Fruit fly (Drosophila melanogaster) whole organism, embryonic: ENCODE data around the gene CG12182.

Source experiments
- Adf1 ChIP-seq: fragments of 200-800 bp; sonication (Bioruptor generic); IDR thresholded peaks from 2 replicates; pipeline ENCODE4 v1.3.6; 2022; ENCODE audit warnings: missing biosample characterization, missing genetic modification characterization
- CG10209 ChIP-seq: fragments of 200-800 bp; sonication (Bioruptor generic); optimal IDR thresholded peaks from 3 replicates; lab custom pipeline; 2017; ENCODE audit warnings: missing biosample characterization, mild to moderate bottlenecking, missing genetic modification characterization, missing genetic modification reagents
- CG1024 ChIP-seq: fragments of 200-800 bp; sonication (Bioruptor generic); IDR thresholded peaks from 2 replicates; pipeline ENCODE4 v1.3.6; 2022; ENCODE audit warnings: missing biosample characterization, missing genetic modification characterization
- CG10979 ChIP-seq: fragments of 200-800 bp; sonication (Bioruptor generic); optimal IDR thresholded peaks from 2 replicates; lab custom pipeline; 2018; ENCODE audit warnings: missing biosample characterization, mild to moderate bottlenecking, missing genetic modification characterization, moderate library complexity
- CG14860 ChIP-seq: fragments of 200-800 bp; sonication (Bioruptor generic); IDR thresholded peaks from 3 replicates; pipeline ENCODE4 v1.3.6; 2022; ENCODE audit warnings: missing biosample characterization, missing genetic modification characterization; ENCODE audit not compliant: partially characterized antibody
- CG15479 ChIP-seq: fragments of 200-800 bp; sonication (Bioruptor generic); optimal IDR thresholded peaks from 3 replicates; lab custom pipeline; 2019; ENCODE audit warnings: missing biosample characterization, mild to moderate bottlenecking, missing genetic modification characterization, moderate library complexity
- CG16815 ChIP-seq: fragments of 200-800 bp; sonication (Bioruptor generic); optimal IDR thresholded peaks from 3 replicates; lab custom pipeline; 2017; ENCODE audit warnings: missing biosample characterization, mild to moderate bottlenecking, missing genetic modification characterization
- CG17359 ChIP-seq: fragments of 200-800 bp; sonication (Bioruptor generic); optimal IDR thresholded peaks from 3 replicates; lab custom pipeline; 2018; ENCODE audit warnings: missing biosample characterization, mild to moderate bottlenecking, missing genetic modification characterization, moderate library complexity
- CG17361 ChIP-seq: fragments of 200-800 bp; sonication (Bioruptor generic); IDR thresholded peaks from 3 replicates; pipeline ENCODE4 v1.3.6; 2022; ENCODE audit warnings: missing biosample characterization, missing genetic modification characterization
- CG1832 ChIP-seq: fragments of 200-800 bp; sonication (Bioruptor generic); optimal IDR thresholded peaks from 2 replicates; lab custom pipeline; 2017; ENCODE audit warnings: missing biosample characterization, mild to moderate bottlenecking, missing genetic modification characterization, inconsistent platforms
- CG31365 ChIP-seq: fragments of 200-800 bp; sonication (Bioruptor generic); optimal IDR thresholded peaks from 2 replicates; lab custom pipeline; 2018; ENCODE audit warnings: missing biosample characterization, mild to moderate bottlenecking, missing genetic modification characterization
- CG32772 ChIP-seq: fragments of 200-800 bp; sonication (Bioruptor generic); IDR thresholded peaks from 2 replicates; pipeline ENCODE4 v1.3.6; 2022; ENCODE audit warnings: missing biosample characterization, missing genetic modification characterization
- CG3995 ChIP-seq: fragments of 200-800 bp; sonication (Bioruptor generic); optimal IDR thresholded peaks from 3 replicates; lab custom pipeline; 2016; ENCODE audit warnings: missing biosample characterization, missing genetic modification characterization
- CG9797 ChIP-seq: fragments of 200-800 bp; sonication (Bioruptor generic); optimal IDR thresholded peaks from 3 replicates; lab custom pipeline; 2018; ENCODE audit warnings: missing biosample characterization, mild to moderate bottlenecking, missing genetic modification characterization
- CTCF ChIP-seq: fragments of 200-800 bp; sonication (Bioruptor generic); optimal IDR thresholded peaks from 2 replicates; lab custom pipeline; 2017; ENCODE audit warnings: missing biosample characterization, mild to moderate bottlenecking, missing genetic modification characterization, moderate library complexity
- D19A ChIP-seq: fragments of 200-800 bp; optimal IDR thresholded peaks from 3 replicates; lab custom pipeline; 2019; ENCODE audit warnings: missing biosample characterization, mild to moderate bottlenecking, missing genetic modification characterization, moderate library complexity
- Deaf1 ChIP-seq: fragments of 200-800 bp; optimal IDR thresholded peaks from 3 replicates; lab custom pipeline; 2019; ENCODE audit warnings: missing biosample characterization, mild to moderate bottlenecking, missing genetic modification characterization, moderate library complexity
- Drgx ChIP-seq: fragments of 200-800 bp; sonication (Bioruptor generic); IDR thresholded peaks from 2 replicates; pipeline ENCODE4 v1.3.6; 2022; ENCODE audit warnings: missing biosample characterization, missing genetic modification characterization
- Fer3 ChIP-seq: fragments of 200-800 bp; sonication (Bioruptor generic); optimal IDR thresholded peaks from 2 replicates; lab custom pipeline; 2018; ENCODE audit warnings: missing biosample characterization, mild to moderate bottlenecking, missing genetic modification characterization, moderate library complexity
- Med ChIP-seq: fragments of 200-800 bp; sonication (Bioruptor generic); peaks from one replicate; lab custom pipeline; 2016; ENCODE audit warnings: missing biosample characterization, missing genetic modification characterization, mild to moderate bottlenecking, inconsistent platforms, moderate library complexity
- Sry-δ ChIP-seq: fragments of 200-800 bp; sonication (Bioruptor generic); optimal IDR thresholded peaks from 2 replicates; lab custom pipeline; 2016; ENCODE audit warnings: missing biosample characterization, missing genetic modification characterization
- Trl ChIP-seq, 3 experiments: fragments of >200 bp in 2 of 3; fragments of 200-800 bp in 1 of 3; sonication (Bioruptor generic) in 1 of 3; optimal IDR thresholded peaks; 2 replicates in 1 of 3; 3 replicates in 2 of 3; lab custom pipeline; 2016 to 2017; ENCODE audit warnings: missing biosample characterization in 1 of 3, missing genetic modification characterization in 1 of 3
- ac ChIP-seq: fragments of 200-800 bp; sonication (Bioruptor generic); optimal IDR thresholded peaks from 3 replicates; lab custom pipeline; 2017; ENCODE audit warnings: missing biosample characterization, mild to moderate bottlenecking, missing genetic modification characterization
- ato ChIP-seq: fragments of 200-800 bp; sonication (Bioruptor generic); IDR thresholded peaks from 2 replicates; pipeline ENCODE4 v1.3.6; 2022; ENCODE audit warnings: missing biosample characterization, missing genetic modification characterization; ENCODE audit not compliant: partially characterized antibody
- bsh ChIP-seq, 2 experiments: fragments of 200-800 bp; sonication (Bioruptor generic); optimal IDR thresholded peaks; 2 replicates each; lab custom pipeline; 2017 to 2018; ENCODE audit warnings: mild to moderate bottlenecking in 2 of 2, missing biosample characterization in 2 of 2, missing genetic modification characterization in 2 of 2, moderate library complexity in 1 of 2
- ewg ChIP-seq: fragments of 200-800 bp; sonication (Bioruptor generic); optimal IDR thresholded peaks from 3 replicates; lab custom pipeline; 2017; ENCODE audit warnings: mild to moderate bottlenecking, missing biosample characterization, missing genetic modification reagents, missing genetic modification characterization
- fd96Cb ChIP-seq: fragments of 200-800 bp; sonication (Bioruptor generic); optimal IDR thresholded peaks from 2 replicates; lab custom pipeline; 2018; ENCODE audit warnings: missing biosample characterization, mild to moderate bottlenecking, missing genetic modification characterization, moderate library complexity
- gro ChIP-seq: fragments of 200-800 bp; sonication (Bioruptor generic); optimal IDR thresholded peaks from 2 replicates; lab custom pipeline; 2016; ENCODE audit warnings: missing biosample characterization, missing genetic modification characterization
- her ChIP-seq: fragments of 200-800 bp; sonication (Bioruptor generic); optimal IDR thresholded peaks from 2 replicates; lab custom pipeline; 2016; ENCODE audit warnings: missing biosample characterization, missing genetic modification characterization
- maf-S ChIP-seq: fragments of 200-800 bp; sonication (Bioruptor generic); optimal IDR thresholded peaks from 2 replicates; lab custom pipeline; 2016; ENCODE audit warnings: missing biosample characterization, missing genetic modification characterization
- nerfin-1 ChIP-seq: fragments of 200-800 bp; sonication (Bioruptor generic); optimal IDR thresholded peaks from 3 replicates; lab custom pipeline; 2019; ENCODE audit warnings: missing biosample characterization, mild to moderate bottlenecking, missing genetic modification characterization, moderate library complexity
- nom ChIP-seq: fragments of 200-800 bp; sonication (Bioruptor generic); optimal IDR thresholded peaks from 2 replicates; lab custom pipeline; 2017; ENCODE audit warnings: missing biosample characterization, missing genetic modification characterization, mild to moderate bottlenecking, moderate library complexity, missing genetic modification reagents
- org-1 ChIP-seq: fragments of 200-800 bp; sonication (Bioruptor generic); optimal IDR thresholded peaks from 2 replicates; lab custom pipeline; 2017; ENCODE audit warnings: missing biosample characterization, missing genetic modification characterization
- sd ChIP-seq: fragments of 200-800 bp; sonication (Bioruptor generic); optimal IDR thresholded peaks from 3 replicates; lab custom pipeline; 2018; ENCODE audit warnings: missing biosample characterization, mild to moderate bottlenecking, missing genetic modification characterization, moderate library complexity
- sens ChIP-seq: fragments of 200-800 bp; sonication (Bioruptor generic); peaks from one replicate; lab custom pipeline; 2016; ENCODE audit warnings: missing biosample characterization, missing genetic modification characterization
- sens-2 ChIP-seq: fragments of 200-800 bp; sonication (Bioruptor generic); IDR thresholded peaks from 2 replicates; pipeline ENCODE4 v1.3.6; 2022; ENCODE audit warnings: missing biosample characterization, missing genetic modification characterization
- seq ChIP-seq: fragments of 200-800 bp; sonication (Bioruptor generic); IDR thresholded peaks from 2 replicates; pipeline ENCODE4 v1.3.6; 2022; ENCODE audit warnings: missing biosample characterization, missing genetic modification characterization
- slbo ChIP-seq: fragments of 200-800 bp; sonication (Bioruptor generic); IDR thresholded peaks from 2 replicates; pipeline ENCODE4 v1.3.6; 2022; ENCODE audit warnings: missing biosample characterization, missing genetic modification characterization
- sna ChIP-seq: fragments of 200-800 bp; sonication (Bioruptor generic); IDR thresholded peaks from 2 replicates; pipeline ENCODE4 v1.3.6; 2022; ENCODE audit warnings: missing biosample characterization, missing genetic modification characterization; ENCODE audit not compliant: partially characterized antibody
- ttk ChIP-seq: fragments of 200-800 bp; sonication (Bioruptor generic); IDR thresholded peaks from 2 replicates; pipeline ENCODE4 v2.1.2; 2022; ENCODE audit warnings: missing biosample characterization, missing genetic modification characterization
- tup ChIP-seq: fragments of 200-800 bp; sonication (Bioruptor generic); optimal IDR thresholded peaks from 2 replicates; lab custom pipeline; 2016; ENCODE audit warnings: missing biosample characterization, mild to moderate bottlenecking, missing genetic modification characterization, moderate library complexity
- wor ChIP-seq: fragments of 200-800 bp; sonication (Bioruptor generic); IDR thresholded peaks from 2 replicates; pipeline ENCODE4 v1.3.6; 2022; ENCODE audit warnings: missing biosample characterization, missing genetic modification characterization
- zfh2 ChIP-seq: fragments of 200-800 bp; sonication (Bioruptor generic); optimal IDR thresholded peaks from 2 replicates; lab custom pipeline; 2016; ENCODE audit warnings: missing biosample characterization, missing genetic modification characterization

Gene CG12182

DNA sequence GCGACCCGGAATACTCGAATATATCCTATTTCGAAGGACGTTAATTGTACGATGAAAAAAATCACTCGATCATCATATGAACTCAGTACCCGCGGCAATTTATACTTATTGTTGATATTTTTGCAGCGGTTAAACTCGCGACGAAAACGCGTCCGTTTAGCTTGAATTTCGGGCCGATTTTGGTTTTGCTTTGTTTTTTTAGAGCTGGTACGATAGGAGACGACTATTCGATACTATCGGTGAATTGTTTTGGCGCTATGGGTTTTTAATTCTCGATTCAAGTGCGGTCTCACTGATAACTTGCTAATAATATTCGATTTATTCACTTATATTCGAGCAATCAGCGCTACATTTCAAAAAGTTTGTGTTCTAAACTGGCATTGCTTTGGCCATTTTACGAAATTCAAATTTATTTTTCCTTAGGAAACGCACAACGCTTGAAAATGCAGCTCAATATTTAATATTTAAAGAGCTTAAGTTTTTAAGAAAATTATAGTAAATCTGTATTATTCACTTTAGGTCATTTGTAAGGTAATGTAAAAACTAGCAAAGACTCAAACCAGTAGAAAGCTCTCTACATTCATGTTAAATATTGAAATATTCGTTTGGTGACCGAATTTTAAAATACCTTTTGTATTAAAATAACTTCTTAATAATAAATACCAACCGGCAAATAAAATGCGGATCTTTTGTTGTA lies 45.1 kb downstream of the CG12182 start, which contains the start of gene Spn (continued):
- TF ChIP-seq zfh2 (GFP tag; lab: Kevin White, UChicago) (peak; percentile 27), D19A (tag; lab: Kevin White, UChicago) (peak; percentile 84), Adf1 (GFP tag; lab: Robert Waterston, UW) (no peak), gro (GFP tag; lab: Kevin White, UChicago) (peak; percentile 76), maf-S (GFP tag; lab: Kevin White, UChicago) (peak; percentile 26), CTCF (GFP tag; lab: Kevin White, UChicago) (peak; percentile 81), CG10979 (tag; lab: Kevin White, UChicago) (no peak), ttk (GFP tag; lab: Robert Waterston, UW) (no peak), CG9797 (peak; percentile 82), Sry-δ (peak; percentile 98), CG31365 (tag; lab: Kevin White, UChicago) (peak; percentile 39), Fer3 (tag; lab: Kevin White, UChicago) (no peak), her (GFP tag; lab: Kevin White, UChicago) (peak; percentile 42), ac (GFP tag; lab: Kevin White, UChicago) (no peak), ato (peak; percentile 98), CG1024 (GFP tag; lab: Robert Waterston, UW) (no peak)

DNA sequence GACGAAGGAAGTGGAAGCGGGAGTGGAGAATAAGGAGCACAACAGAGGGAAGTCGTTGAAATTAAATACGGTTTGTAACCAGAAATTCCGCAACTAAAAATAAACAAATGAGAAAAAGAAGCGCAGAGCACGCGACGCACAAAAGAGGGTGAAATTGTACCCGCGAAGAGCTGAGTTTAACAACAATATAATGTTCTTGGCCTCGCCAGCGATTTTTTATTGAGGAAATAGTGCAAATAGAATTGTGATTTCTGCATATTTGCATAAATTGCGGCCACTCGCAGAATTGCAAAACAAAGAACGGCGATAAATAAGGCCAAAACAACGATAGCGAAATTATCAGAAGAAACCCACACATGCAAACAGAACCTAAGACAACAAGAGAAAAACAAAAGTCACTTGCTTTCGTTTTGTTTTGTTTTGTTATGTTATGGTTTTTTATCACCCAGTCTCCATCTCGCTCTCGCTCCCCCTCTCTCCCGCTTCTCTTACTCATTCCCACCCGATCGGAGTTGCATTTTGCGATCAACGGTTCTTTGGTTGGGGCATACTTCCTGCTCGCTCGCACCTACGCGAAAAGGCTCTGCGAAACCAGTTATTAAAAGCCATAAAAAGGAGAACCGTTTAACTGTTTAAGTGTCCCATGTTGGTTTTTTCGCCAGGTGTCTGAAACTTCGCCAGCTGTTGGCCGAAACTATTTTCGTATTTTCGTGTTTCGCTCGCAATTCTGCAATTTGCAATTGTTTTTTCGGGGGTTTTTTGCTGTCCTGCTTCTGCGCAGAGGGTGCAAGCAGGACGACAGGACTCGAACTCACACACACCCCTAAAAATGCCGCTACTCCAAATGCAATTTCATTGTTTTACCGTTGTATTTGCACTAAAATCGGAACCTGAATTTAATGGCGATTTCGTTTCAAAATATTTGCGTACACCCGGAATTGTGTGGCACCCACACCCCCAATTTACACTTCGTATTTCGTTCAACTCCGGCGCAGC lies 46.2 kb downstream of the CG12182 start:
- TF ChIP-seq CG32772 (GFP tag; lab: Robert Waterston, UW), result no peak
- peak; percentile 26 for TF ChIP-seq Med (GFP tag; lab: Kevin White, UChicago)
- peak in 1 of 2 experiments; percentile 19 for TF ChIP-seq Trl (optimal IDR thresholded peaks at IDR 0.05; lab: Kevin White, UChicago)
- no peak for TF ChIP-seq Trl (GFP tag; optimal IDR thresholded peaks at IDR 0.05; lab: Kevin White, UChicago)
- TF ChIP-seq ewg (GFP tag; lab: Kevin White, UChicago), result peak; percentile 66
- TF ChIP-seq fd96Cb (tag; lab: Kevin White, UChicago), result no peak
- peak in 1 of 2 experiments; percentile 60 for TF ChIP-seq bsh (GFP tag; optimal IDR thresholded peaks at IDR 0.05; lab: Kevin White, UChicago)
- TF ChIP-seq Deaf1, result peak; percentile 0
- TF ChIP-seq sens (GFP tag; lab: Kevin White, UChicago), result peak; percentile 27
- TF ChIP-seq CG16815 (GFP tag; lab: Kevin White, UChicago), result no peak
- TF ChIP-seq wor, result 0 out of 2 replicates have a peak, but pooled peaks have one; percentile 4
- TF ChIP-seq Drgx, result peak; percentile 79
- no peak for TF ChIP-seq CG14860 (GFP tag; lab: Robert Waterston, UW)
- no peak for TF ChIP-seq sd (tag; lab: Kevin White, UChicago)
- TF ChIP-seq CG17359 (tag; lab: Kevin White, UChicago), result no peak
- TF ChIP-seq CG17361, result 0 out of 3 replicates have a peak, but pooled peaks have one; percentile 10
- peak; percentile 64 for TF ChIP-seq CG1832
- TF ChIP-seq slbo (GFP tag; lab: Robert Waterston, UW), result no peak
- no peak for TF ChIP-seq tup (GFP tag; lab: Kevin White, UChicago)
- no peak for TF ChIP-seq CG10209 (GFP tag; lab: Kevin White, UChicago)
- 0 out of 2 replicates have a peak, but pooled peaks have one; percentile 0 for TF ChIP-seq sens-2
- no peak for TF ChIP-seq org-1 (GFP tag; lab: Kevin White, UChicago)
- TF ChIP-seq sna (GFP tag; lab: Robert Waterston, UW), result no peak
- peak; percentile 89 for TF ChIP-seq nerfin-1 (tag; lab: Kevin White, UChicago)
- TF ChIP-seq seq, result peak; percentile 37; the same call in 1 of the 2 replicates
- peak; percentile 24 for TF ChIP-seq CG15479 (GFP tag; lab: Kevin White, UChicago)
- TF ChIP-seq nom (GFP tag; lab: Kevin White, UChicago), result peak; percentile 94
- TF ChIP-seq CG3995 (GFP tag; lab: Kevin White, UChicago), result no peak
